Worm (Caenorhabditis elegans) whole organism, midembryonic: ENCODE results near the gene F46H5.3.
A peak's percentile ranks its signal among the peaks of the same experiment; 100 is the strongest.

Experiments used
- T22C8.4 ChIP-seq: fragments of 200-800 bp; sonication (Bioruptor generic); IDR thresholded peaks from 2 replicates; pipeline ENCODE4 v1.3.6; 2022; ENCODE audit warnings: missing genetic modification characterization, missing compliant biosample characterization
- cog-1 ChIP-seq: sonication (generic microtip); optimal IDR thresholded peaks from 2 replicates; lab custom pipeline; 2016; ENCODE audit warnings: missing genetic modification characterization, missing compliant biosample characterization
- flt-1 ChIP-seq: fragments of 200-800 bp; sonication (Bioruptor generic); IDR thresholded peaks from 2 replicates; pipeline ENCODE4 v1.3.6; 2022; ENCODE audit warnings: missing genetic modification characterization, missing compliant biosample characterization
- klf-2 ChIP-seq: fragments of 200-800 bp; sonication (Bioruptor generic); conservative IDR thresholded peaks from 2 replicates; pipeline ENCODE4 v1.3.6; 2022; ENCODE audit warnings: missing genetic modification reagents, missing genetic modification characterization, missing compliant biosample characterization
- med-1 ChIP-seq: sonication (generic microtip); optimal IDR thresholded peaks from 2 replicates; lab custom pipeline; 2017; ENCODE audit warnings: missing genetic modification characterization, mild to moderate bottlenecking, missing compliant biosample characterization, antibody characterized with exemption, missing genetic modification reagents; ENCODE audit not compliant: insufficient read depth
- ref-1 ChIP-seq: fragments of 200-800 bp; sonication (Bioruptor generic); conservative IDR thresholded peaks from 2 replicates; pipeline ENCODE4 v1.3.6; 2022; ENCODE audit warnings: missing genetic modification reagents, missing genetic modification characterization, missing compliant biosample characterization
- tab-1 ChIP-seq: fragments of 200-800 bp; sonication (Bioruptor generic); IDR thresholded peaks from 2 replicates; pipeline ENCODE4 v1.3.6; 2022; ENCODE audit warnings: missing genetic modification characterization, missing compliant biosample characterization
- ztf-23 ChIP-seq: fragments of 200-800 bp; sonication (Bioruptor generic); IDR thresholded peaks from 2 replicates; pipeline ENCODE4 v1.3.6; 2022; ENCODE audit warnings: missing genetic modification reagents, missing genetic modification characterization, missing compliant biosample characterization

ce11 chrX:7230877-7231276 is 7.6 kb downstream of the F46H5.3 start:
- TF ChIP-seq tab-1 (no peak), T22C8.4 (GFP tag; lab: Robert Waterston, UW) (no peak), med-1 (no peak), flt-1 (GFP tag; lab: Robert Waterston, UW) (0 out of 2 replicates have a peak, but pooled peaks have one; percentile 23), ztf-23 (no peak), ref-1 (no peak), cog-1 (no peak), klf-2 (no peak)
